Worm (Caenorhabditis elegans): ENCODE measurements around the gene K02D10.1.
A peak's percentile ranks its signal among the peaks of the same experiment; 100 is the strongest.

Gene K02D10.1

ce11 chrIII:8767889-8768361, 1.4 kb upstream of the K02D10.1 start, which contains the start of gene mtss-1 (continued):
- TF ChIP-seq zip-11 (GFP tag; IDR thresholded peaks at IDR 0.05) = no peak
- no peak for TF ChIP-seq snpc-4 (tag; optimal IDR thresholded peaks at IDR 0.05)
- no peak for TF ChIP-seq R02D3.7 (tag; optimal IDR thresholded peaks at IDR 0.05)
- no peak for TF ChIP-seq tra-1 (GFP tag; IDR thresholded peaks at IDR 0.05)
- no peak for TF ChIP-seq nhr-41 (GFP tag; IDR thresholded peaks at IDR 0.05)
- peak; percentile 39; the same call in 1 of the 2 replicates for TF ChIP-seq pha-4 (GFP tag; IDR thresholded peaks at IDR 0.05)
- no peak for TF ChIP-seq pha-4 (tag; optimal IDR thresholded peaks at IDR 0.05)
- TF ChIP-seq ZK337.2 (GFP tag; IDR thresholded peaks at IDR 0.05) = no peak
- TF ChIP-seq snpc-1.2 (GFP tag; IDR thresholded peaks at IDR 0.05) = no peak
- peak; percentile 26 for TF ChIP-seq rbr-2 (tag; optimal IDR thresholded peaks at IDR 0.05)
- TF ChIP-seq nhr-25 (tag; optimal IDR thresholded peaks at IDR 0.05; ENCODE audit: borderline replicate concordance, insufficient read depth) = no peak
- no peak for TF ChIP-seq nhr-77 (tag; optimal IDR thresholded peaks at IDR 0.05)
- no peak for TF ChIP-seq lin-1 (GFP tag; IDR thresholded peaks at IDR 0.05)
- no peak for TF ChIP-seq sdz-12 (GFP tag; optimal IDR thresholded peaks at IDR 0.05)
- no peak for TF ChIP-seq lin-15B (tag; optimal IDR thresholded peaks at IDR 0.05)
- TF ChIP-seq spr-3 (GFP tag; optimal IDR thresholded peaks at IDR 0.05) = no peak
- TF ChIP-seq nhr-6 (tag; optimal IDR thresholded peaks at IDR 0.05) = peak; percentile 11
- TF ChIP-seq ces-1 (GFP tag; optimal IDR thresholded peaks at IDR 0.05) = no peak
- TF ChIP-seq nhr-11 (tag; optimal IDR thresholded peaks at IDR 0.05) = no peak
- TF ChIP-seq dpl-1 (GFP tag; optimal IDR thresholded peaks at IDR 0.05) = peak; percentile 50
- no peak for TF ChIP-seq ceh-82 (tag; optimal IDR thresholded peaks at IDR 0.05)
- no peak for TF ChIP-seq aha-1 (tag)
- TF ChIP-seq ceh-20 (GFP tag; IDR thresholded peaks at IDR 0.05) = no peak
- peak; percentile 59 for TF ChIP-seq mep-1 (tag; optimal IDR thresholded peaks at IDR 0.05)
- no peak for TF ChIP-seq ztf-11 (tag; optimal IDR thresholded peaks at IDR 0.05)
- TF ChIP-seq lim-7 (GFP tag; IDR thresholded peaks at IDR 0.05) = no peak
- peak; percentile 39 for TF ChIP-seq dve-1 (tag; optimal IDR thresholded peaks at IDR 0.05; ENCODE audit: insufficient read depth)
- TF ChIP-seq F49E8.2 (tag; optimal IDR thresholded peaks at IDR 0.05; ENCODE audit: borderline replicate concordance) = no peak
- no peak for TF ChIP-seq Y48G9A.11 (GFP tag; IDR thresholded peaks at IDR 0.05)
- TF ChIP-seq unc-39 (tag; optimal IDR thresholded peaks at IDR 0.05) = no peak
- no peak for TF ChIP-seq pqm-1 (tag; optimal IDR thresholded peaks at IDR 0.05)
- TF ChIP-seq ama-1 (optimal IDR thresholded peaks at IDR 0.05) = no peak
- peak; percentile 13 for TF ChIP-seq mxl-3 (GFP tag; optimal IDR thresholded peaks at IDR 0.05)
- TF ChIP-seq lin-29 (GFP tag; IDR thresholded peaks at IDR 0.05) = no peak
- TF ChIP-seq zfp-2 (tag; optimal IDR thresholded peaks at IDR 0.05) = no peak
- no peak for TF ChIP-seq ceh-28 (tag; optimal IDR thresholded peaks at IDR 0.05)
- TF ChIP-seq daf-16 (GFP tag; optimal IDR thresholded peaks at IDR 0.05) = no peak
- peak; percentile 65 for TF ChIP-seq daf-16 (tag; optimal IDR thresholded peaks at IDR 0.05)
- TF ChIP-seq F37D6.2 (tag; optimal IDR thresholded peaks at IDR 0.05) = no peak
- TF ChIP-seq madf-9 (GFP tag; conservative IDR thresholded peaks at IDR 0.05) = no peak
- TF ChIP-seq php-3 (GFP tag; IDR thresholded peaks at IDR 0.05) = no peak
- TF ChIP-seq T20F7.1 (GFP tag; optimal IDR thresholded peaks at IDR 0.05) = peak; percentile 42
- no peak for TF ChIP-seq aly-2 (tag; optimal IDR thresholded peaks at IDR 0.05)
- TF ChIP-seq nhr-48 (tag; optimal IDR thresholded peaks at IDR 0.05) = peak; percentile 21
- TF ChIP-seq nhr-102 (tag; optimal IDR thresholded peaks at IDR 0.05) = peak; percentile 43
- TF ChIP-seq lin-13 (GFP tag; optimal IDR thresholded peaks at IDR 0.05) = no peak
- no peak for TF ChIP-seq nhr-10 (tag; optimal IDR thresholded peaks at IDR 0.05)
- peak; percentile 50 for TF ChIP-seq hlh-30 (tag; optimal IDR thresholded peaks at IDR 0.05; ENCODE audit: insufficient read depth)
- no peak for TF ChIP-seq lin-39 (tag; optimal IDR thresholded peaks at IDR 0.05)
- no peak for TF ChIP-seq daf-12 (tag; optimal IDR thresholded peaks at IDR 0.05)
- TF ChIP-seq F44E2.7 (GFP tag; IDR thresholded peaks at IDR 0.05) = no peak
- no peak for TF ChIP-seq attf-4 (tag; optimal IDR thresholded peaks at IDR 0.05)
- no peak for TF ChIP-seq egl-43 (GFP tag; IDR thresholded peaks at IDR 0.05)
